Worm (Caenorhabditis elegans): ENCODE results near the gene dna-2.

DNA sequence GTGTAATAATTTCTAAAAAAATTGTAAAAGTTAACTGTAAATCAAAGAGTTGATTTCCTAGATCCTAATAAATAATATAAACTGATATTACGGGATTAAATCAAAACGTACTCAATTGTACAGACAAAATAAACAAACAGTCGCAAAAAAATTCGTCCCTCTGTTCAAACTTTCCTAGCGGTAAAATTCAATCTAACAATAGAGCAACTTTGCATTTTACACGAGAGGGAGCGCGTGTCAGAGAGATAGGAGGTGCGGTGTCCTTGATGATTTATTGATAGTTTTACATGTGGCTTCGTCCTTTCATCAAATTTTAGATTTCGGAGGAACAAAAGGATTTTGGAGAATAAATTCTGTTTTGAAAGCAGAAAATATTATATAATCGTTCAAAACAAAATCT lies 52.4 kb downstream of the dna-2 start:
- TF ChIP-seq cebp-1 (GFP tag; IDR thresholded peaks at IDR 0.05) (no peak), cebp-1 (tag; optimal IDR thresholded peaks at IDR 0.05) (no peak), repo-1 (tag; optimal IDR thresholded peaks at IDR 0.05) (no peak), ets-4 (GFP tag; optimal IDR thresholded peaks at IDR 0.05) (no peak), tbx-9 (tag; optimal IDR thresholded peaks at IDR 0.05; ENCODE audit: borderline replicate concordance) (no peak)

Data from whole organism, young adult.